Worm (Caenorhabditis elegans) whole organism, mixed stage, embryonic: ENCODE data around the gene K01D12.8.

ENCODE experiments used
- M03D4.4 ChIP-seq: sonication (generic microtip); optimal IDR thresholded peaks from 2 replicates; lab custom pipeline; 2017; ENCODE audit warnings: mild to moderate bottlenecking, missing genetic modification characterization, missing compliant biosample characterization
- ces-1 ChIP-seq: fragments of 150-350 bp; optimal IDR thresholded peaks from 2 replicates; lab custom pipeline; 2014; ENCODE audit warnings: missing biosample characterization, missing genetic modification reagents, missing genetic modification characterization
- elt-3 ChIP-seq: fragments of 150-350 bp; optimal IDR thresholded peaks from 2 replicates; lab custom pipeline; 2014; ENCODE audit warnings: missing biosample characterization, missing genetic modification characterization
- hlh-1 ChIP-seq: fragments of 150-350 bp; optimal IDR thresholded peaks from 2 replicates; lab custom pipeline; 2014; ENCODE audit warnings: missing biosample characterization, missing genetic modification reagents, missing genetic modification characterization
- lsy-2 ChIP-seq: fragments of 150-350 bp; optimal IDR thresholded peaks from 2 replicates; lab custom pipeline; 2014; ENCODE audit warnings: missing biosample characterization, missing genetic modification characterization
- mab-5 ChIP-seq: fragments of 150-350 bp; optimal IDR thresholded peaks from 2 replicates; lab custom pipeline; 2014; ENCODE audit warnings: missing biosample characterization, missing genetic modification characterization
- nhr-12 ChIP-seq: fragments of 150-350 bp; optimal IDR thresholded peaks from 2 replicates; lab custom pipeline; 2014; ENCODE audit warnings: missing biosample characterization, missing genetic modification characterization
- nhr-28 ChIP-seq: fragments of 150-350 bp; optimal IDR thresholded peaks from 2 replicates; lab custom pipeline; 2014; ENCODE audit warnings: missing biosample characterization, missing genetic modification characterization
- unc-62 ChIP-seq: fragments of 150-350 bp; optimal IDR thresholded peaks from 2 replicates; lab custom pipeline; 2014; ENCODE audit warnings: missing biosample characterization, missing genetic modification reagents, missing genetic modification characterization

- TF ChIP-seq unc-62 (GFP tag; lab: Kevin White, UChicago) (no peak), ces-1 (GFP tag; lab: Kevin White, UChicago) (no peak), M03D4.4 (tag; lab: Kevin White, UChicago) (no peak), nhr-28 (tag; lab: Kevin White, UChicago) (no peak), mab-5 (tag; lab: Kevin White, UChicago) (no peak), hlh-1 (no peak), nhr-12 (tag; lab: Kevin White, UChicago) (no peak), lsy-2 (no peak), elt-3 (tag; lab: Kevin White, UChicago) (no peak)
These were observed 9.5 kb downstream of the K01D12.8 start, which contains the start of gene cdr-7 for ce11 chrV:12411909-12412308.
